Fruit fly (Drosophila melanogaster): Measurements from ENCODE around the gene CG34132.
A peak's percentile ranks its signal among the peaks of the same experiment; 100 is the strongest.

Gene CG34132

dm6 chr2L:7932091-7932769 is 46.9 kb downstream of the CG34132 start (continued):
- peak; percentile 6 for TF ChIP-seq vfl (GFP tag; optimal IDR thresholded peaks at IDR 0.05)
- TF ChIP-seq CG10959 (GFP tag; IDR thresholded peaks at IDR 0.05): no peak
- peak; percentile 83 for TF ChIP-seq row (GFP tag; IDR thresholded peaks at IDR 0.05)
- TF ChIP-seq CG9437 (GFP tag; optimal IDR thresholded peaks at IDR 0.05): peak; percentile 18
- TF ChIP-seq gfzf (GFP tag; optimal IDR thresholded peaks at IDR 0.05): no peak
- peak; percentile 42 for TF ChIP-seq sd (tag; optimal IDR thresholded peaks at IDR 0.05)
- peak; percentile 55 for TF ChIP-seq Dek (tag; optimal IDR thresholded peaks at IDR 0.05)
- peak; percentile 59 for TF ChIP-seq CG3847 (GFP tag; IDR thresholded peaks at IDR 0.05)
- no peak for TF ChIP-seq sc (optimal IDR thresholded peaks at IDR 0.05)
- no peak for TF ChIP-seq sc (GFP tag; optimal IDR thresholded peaks at IDR 0.05)
- peak; percentile 65 for TF ChIP-seq CG8281 (tag; optimal IDR thresholded peaks at IDR 0.05)
- peak; percentile 88 for TF ChIP-seq CG10147 (GFP tag; optimal IDR thresholded peaks at IDR 0.05)
- peak; percentile 37 for TF ChIP-seq CG10267 (tag; optimal IDR thresholded peaks at IDR 0.05)
- TF ChIP-seq CG6654 (GFP tag; optimal IDR thresholded peaks at IDR 0.05): no peak
- peak; percentile 29; the same call in 1 of the 3 replicates for TF ChIP-seq croc (GFP tag; conservative IDR thresholded peaks at IDR 0.05)
- TF ChIP-seq CTCF (GFP tag; optimal IDR thresholded peaks at IDR 0.05): no peak
- no peak for TF ChIP-seq CG10431 (GFP tag; optimal IDR thresholded peaks at IDR 0.05)
- TF ChIP-seq CG15269 (tag; optimal IDR thresholded peaks at IDR 0.05): peak; percentile 76
- TF ChIP-seq fd64A (GFP tag; optimal IDR thresholded peaks at IDR 0.05): no peak
- peak; percentile 86 for TF ChIP-seq scrt (GFP tag; optimal IDR thresholded peaks at IDR 0.05)
- TF ChIP-seq Neu2 (GFP tag; optimal IDR thresholded peaks at IDR 0.05; ENCODE audit: borderline replicate concordance): no peak
- peak; percentile 59 for TF ChIP-seq zf30C (GFP tag; optimal IDR thresholded peaks at IDR 0.05)
- peak; percentile 70 for TF ChIP-seq CG30403 (GFP tag; optimal IDR thresholded peaks at IDR 0.05)
- peak; percentile 29 for TF ChIP-seq fu2 (GFP tag; optimal IDR thresholded peaks at IDR 0.05)
- peak; percentile 12 for TF ChIP-seq Ssrp (tag; optimal IDR thresholded peaks at IDR 0.05)
- TF ChIP-seq maf-S (GFP tag; optimal IDR thresholded peaks at IDR 0.05): peak; percentile 14
- TF ChIP-seq CG16815 (GFP tag; optimal IDR thresholded peaks at IDR 0.05): no peak
- TF ChIP-seq schlank (tag; optimal IDR thresholded peaks at IDR 0.05): no peak
- peak; percentile 36 for TF ChIP-seq zen (tag; optimal IDR thresholded peaks at IDR 0.05)
- peak; percentile 37 for TF ChIP-seq fd3F (GFP tag; optimal IDR thresholded peaks at IDR 0.05)
- peak; percentile 62 for TF ChIP-seq CG4424 (GFP tag; optimal IDR thresholded peaks at IDR 0.05)
- TF ChIP-seq az2 (GFP tag; optimal IDR thresholded peaks at IDR 0.05): peak; percentile 39
- no peak for TF ChIP-seq btn (GFP tag; optimal IDR thresholded peaks at IDR 0.05)
- TF ChIP-seq Dad (GFP tag; optimal IDR thresholded peaks at IDR 0.05): no peak
- no peak for TF ChIP-seq CG10462 (GFP tag; optimal IDR thresholded peaks at IDR 0.05)
- TF ChIP-seq seq (GFP tag; IDR thresholded peaks at IDR 0.05): peak; percentile 73
- peak; percentile 61 for TF ChIP-seq Max (GFP tag; optimal IDR thresholded peaks at IDR 0.05)
- no peak for TF ChIP-seq Nf-YA (GFP tag; IDR thresholded peaks at IDR 0.05)
- TF ChIP-seq CG9797 (GFP tag; optimal IDR thresholded peaks at IDR 0.05): no peak
- no peak for TF ChIP-seq gt (GFP tag; IDR thresholded peaks at IDR 0.05)
- peak; percentile 12 for TF ChIP-seq CG12155 (GFP tag; optimal IDR thresholded peaks at IDR 0.05)
- TF ChIP-seq crp (GFP tag; optimal IDR thresholded peaks at IDR 0.05): no peak
- no peak for TF ChIP-seq CG7963 (GFP tag; IDR thresholded peaks at IDR 0.05; ENCODE audit: partially characterized antibody)
- TF ChIP-seq Lpt (GFP tag; optimal IDR thresholded peaks at IDR 0.05): no peak
- TF ChIP-seq cato (GFP tag; optimal IDR thresholded peaks at IDR 0.05; ENCODE audit: borderline replicate concordance): no peak
- peak; percentile 20 to 35 for TF ChIP-seq Pdp1 (GFP tag; optimal IDR thresholded peaks at IDR 0.05)
- TF ChIP-seq slbo (GFP tag; IDR thresholded peaks at IDR 0.05): peak; percentile 89
- peak; percentile 79 for TF ChIP-seq CG6765 (GFP tag; optimal IDR thresholded peaks at IDR 0.05)
- no peak for TF ChIP-seq CG13123 (GFP tag; optimal IDR thresholded peaks at IDR 0.05)
- TF ChIP-seq Asciz (GFP tag; optimal IDR thresholded peaks at IDR 0.05): peak; percentile 69

All from whole organism, embryonic.